Worm (Caenorhabditis elegans) whole organism, mixed stage, embryonic: ENCODE measurements around the gene R02F2.1.

Experiments used
- M03D4.4 ChIP-seq: sonication (generic microtip); optimal IDR thresholded peaks from 2 replicates; lab custom pipeline; 2017; ENCODE audit warnings: mild to moderate bottlenecking, missing genetic modification characterization, missing compliant biosample characterization
- blmp-1 ChIP-seq: fragments of 150-350 bp; optimal IDR thresholded peaks from 2 replicates; lab custom pipeline; 2014; ENCODE audit warnings: missing biosample characterization, missing genetic modification characterization
- ceh-39 ChIP-seq: fragments of 150-350 bp; optimal IDR thresholded peaks from 2 replicates; lab custom pipeline; 2014; ENCODE audit warnings: missing biosample characterization, missing genetic modification characterization
- ceh-43 ChIP-seq: fragments of 200-800 bp; sonication (Bioruptor generic); optimal IDR thresholded peaks from 2 replicates; lab custom pipeline; 2018; ENCODE audit warnings: mild to moderate bottlenecking, missing genetic modification characterization, moderate library complexity, missing compliant biosample characterization
- ceh-83 ChIP-seq: fragments of 200-800 bp; sonication (Bioruptor generic); optimal IDR thresholded peaks from 2 replicates; lab custom pipeline; 2018; ENCODE audit warnings: mild to moderate bottlenecking, missing genetic modification characterization, missing compliant biosample characterization
- ces-1 ChIP-seq: fragments of 150-350 bp; optimal IDR thresholded peaks from 2 replicates; lab custom pipeline; 2014; ENCODE audit warnings: missing biosample characterization, missing genetic modification reagents, missing genetic modification characterization
- cnd-1 ChIP-seq: fragments of 200-800 bp; sonication (Bioruptor generic); optimal IDR thresholded peaks from 2 replicates; lab custom pipeline; 2018; ENCODE audit warnings: mild to moderate bottlenecking, missing genetic modification characterization, missing compliant biosample characterization
- drap-1 ChIP-seq: fragments of 200-800 bp; sonication (Bioruptor generic); optimal IDR thresholded peaks from 3 replicates; lab custom pipeline; 2018; ENCODE audit warnings: mild to moderate bottlenecking, missing genetic modification characterization, missing compliant biosample characterization
- elt-1 ChIP-seq: sonication (generic microtip); optimal IDR thresholded peaks from 2 replicates; lab custom pipeline; 2017; ENCODE audit warnings: missing genetic modification characterization, mild to moderate bottlenecking, missing compliant biosample characterization, antibody characterized with exemption, moderate library complexity, borderline replicate concordance; ENCODE audit not compliant: insufficient read depth
- elt-3 ChIP-seq: fragments of 150-350 bp; optimal IDR thresholded peaks from 2 replicates; lab custom pipeline; 2014; ENCODE audit warnings: missing biosample characterization, missing genetic modification characterization
- ham-2 ChIP-seq: fragments of 200-800 bp; sonication (Bioruptor generic); optimal IDR thresholded peaks from 2 replicates; lab custom pipeline; 2018; ENCODE audit warnings: mild to moderate bottlenecking, missing genetic modification characterization, missing compliant biosample characterization
- hlh-1 ChIP-seq: fragments of 150-350 bp; optimal IDR thresholded peaks from 2 replicates; lab custom pipeline; 2014; ENCODE audit warnings: missing biosample characterization, missing genetic modification reagents, missing genetic modification characterization
- lin-13 ChIP-seq: fragments of 150-350 bp; optimal IDR thresholded peaks from 2 replicates; lab custom pipeline; 2014; ENCODE audit warnings: missing biosample characterization, missing genetic modification characterization
- lsy-2 ChIP-seq: fragments of 150-350 bp; optimal IDR thresholded peaks from 2 replicates; lab custom pipeline; 2014; ENCODE audit warnings: missing biosample characterization, missing genetic modification characterization
- mep-1 ChIP-seq: fragments of 150-350 bp; optimal IDR thresholded peaks from 2 replicates; lab custom pipeline; 2017; ENCODE audit warnings: missing biosample characterization, missing genetic modification reagents, missing genetic modification characterization, inconsistent platforms
- mls-2 ChIP-seq: sonication (generic microtip); optimal IDR thresholded peaks from 2 replicates; lab custom pipeline; 2016; ENCODE audit warnings: mild to moderate bottlenecking, missing genetic modification characterization, moderate library complexity, missing compliant biosample characterization
- nhr-12 ChIP-seq: fragments of 150-350 bp; optimal IDR thresholded peaks from 2 replicates; lab custom pipeline; 2014; ENCODE audit warnings: missing biosample characterization, missing genetic modification characterization
- nhr-2 ChIP-seq: fragments of 150-350 bp; optimal IDR thresholded peaks from 2 replicates; lab custom pipeline; 2014; ENCODE audit warnings: missing biosample characterization, missing genetic modification characterization
- nhr-237 ChIP-seq: fragments of 150-350 bp; optimal IDR thresholded peaks from 2 replicates; lab custom pipeline; 2014; ENCODE audit warnings: missing biosample characterization, missing genetic modification characterization
- nhr-28 ChIP-seq: fragments of 150-350 bp; optimal IDR thresholded peaks from 2 replicates; lab custom pipeline; 2014; ENCODE audit warnings: missing biosample characterization, missing genetic modification characterization
- nhr-76 ChIP-seq: sonication (generic microtip); optimal IDR thresholded peaks from 2 replicates; lab custom pipeline; 2017; ENCODE audit warnings: missing biosample characterization, missing genetic modification characterization
- pha-4 ChIP-seq: fragments of 150-350 bp; optimal IDR thresholded peaks from 2 replicates; lab custom pipeline; 2018; ENCODE audit warnings: missing biosample characterization, missing genetic modification reagents, missing genetic modification characterization
- sem-2 ChIP-seq: fragments of 200-800 bp; sonication (Bioruptor generic); optimal IDR thresholded peaks from 2 replicates; lab custom pipeline; 2018; ENCODE audit warnings: mild to moderate bottlenecking, missing genetic modification characterization, missing compliant biosample characterization
- tbx-8 ChIP-seq: fragments of 200-800 bp; sonication (Bioruptor generic); optimal IDR thresholded peaks from 2 replicates; lab custom pipeline; 2018; ENCODE audit warnings: mild to moderate bottlenecking, missing genetic modification characterization, moderate library complexity, missing compliant biosample characterization
- unc-120 ChIP-seq: sonication (generic microtip); optimal IDR thresholded peaks from 2 replicates; lab custom pipeline; 2017; ENCODE audit warnings: missing genetic modification characterization, missing compliant biosample characterization; ENCODE audit not compliant: poor library complexity, severe bottlenecking
- unc-39 ChIP-seq: fragments of 150-350 bp; optimal IDR thresholded peaks from 2 replicates; lab custom pipeline; 2014; ENCODE audit warnings: missing biosample characterization, missing genetic modification characterization
- zip-8 ChIP-seq: fragments of 150-350 bp; optimal IDR thresholded peaks from 2 replicates; lab custom pipeline; 2014; ENCODE audit warnings: missing biosample characterization, missing genetic modification characterization
- ztf-11 ChIP-seq: fragments of 150-350 bp; optimal IDR thresholded peaks from 2 replicates; lab custom pipeline; 2014; ENCODE audit warnings: missing biosample characterization, missing genetic modification characterization

R02F2.1 gene

DNA sequence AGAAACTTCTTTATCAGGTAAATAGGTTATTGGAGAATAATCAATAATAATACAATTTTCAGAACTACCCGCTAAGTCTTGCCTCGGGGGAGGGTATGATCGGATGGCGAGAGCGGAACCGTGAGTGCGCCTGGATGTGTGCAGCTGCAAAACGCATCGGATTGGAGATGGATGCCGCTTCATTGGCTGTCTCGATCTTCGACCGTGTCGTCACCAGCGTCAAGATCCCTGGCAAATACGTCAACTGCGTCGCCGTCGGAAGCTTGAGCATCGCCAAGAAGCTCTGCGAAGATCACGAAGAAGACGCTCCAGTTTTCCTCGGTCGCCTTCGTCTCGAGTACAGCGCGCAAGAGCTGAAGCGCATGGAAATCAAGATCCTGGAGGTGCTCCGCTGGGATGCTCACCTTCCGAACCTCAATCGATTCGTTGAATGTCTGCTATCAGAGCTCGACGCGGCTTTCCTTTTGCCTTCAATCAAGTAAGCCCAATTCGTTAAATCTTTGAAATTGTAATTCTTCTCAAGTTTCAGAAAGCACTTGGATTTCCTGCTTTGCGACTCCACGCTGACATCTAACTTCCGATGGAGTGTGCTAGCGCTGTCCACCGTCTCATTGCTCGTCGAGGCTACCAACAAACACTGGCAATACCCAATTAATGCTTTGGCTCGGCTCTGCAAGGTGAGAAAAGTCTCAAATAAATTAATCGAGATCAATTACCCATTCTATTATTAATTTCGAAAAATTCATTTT, 3.2 kb downstream of the R02F2.1 start:
- no peak for TF ChIP-seq nhr-76 (tag; lab: Kevin White, UChicago)
- no peak for TF ChIP-seq drap-1
- TF ChIP-seq nhr-28 (tag; lab: Kevin White, UChicago): no peak
- TF ChIP-seq unc-120 (tag; lab: Kevin White, UChicago): no peak
- TF ChIP-seq nhr-237 (tag; lab: Kevin White, UChicago): no peak
- no peak for TF ChIP-seq zip-8 (tag; lab: Kevin White, UChicago)
- no peak for TF ChIP-seq elt-1 (tag; lab: Kevin White, UChicago)
- no peak for TF ChIP-seq ztf-11 (tag; lab: Kevin White, UChicago)
- TF ChIP-seq lin-13 (tag; lab: Kevin White, UChicago): no peak
- no peak for TF ChIP-seq ces-1
- no peak for TF ChIP-seq ceh-39 (tag; lab: Kevin White, UChicago)
- no peak for TF ChIP-seq mls-2 (tag; lab: Kevin White, UChicago)
- no peak for TF ChIP-seq nhr-2 (tag; lab: Kevin White, UChicago)
- TF ChIP-seq ceh-43: no peak
- TF ChIP-seq unc-39 (tag; lab: Kevin White, UChicago): no peak
- no peak for TF ChIP-seq pha-4 (tag; lab: Kevin White, UChicago)
- TF ChIP-seq ham-2 (GFP tag; lab: Kevin White, UChicago): no peak
- no peak for TF ChIP-seq hlh-1 (tag; lab: Kevin White, UChicago)
- TF ChIP-seq mep-1: no peak

DNA sequence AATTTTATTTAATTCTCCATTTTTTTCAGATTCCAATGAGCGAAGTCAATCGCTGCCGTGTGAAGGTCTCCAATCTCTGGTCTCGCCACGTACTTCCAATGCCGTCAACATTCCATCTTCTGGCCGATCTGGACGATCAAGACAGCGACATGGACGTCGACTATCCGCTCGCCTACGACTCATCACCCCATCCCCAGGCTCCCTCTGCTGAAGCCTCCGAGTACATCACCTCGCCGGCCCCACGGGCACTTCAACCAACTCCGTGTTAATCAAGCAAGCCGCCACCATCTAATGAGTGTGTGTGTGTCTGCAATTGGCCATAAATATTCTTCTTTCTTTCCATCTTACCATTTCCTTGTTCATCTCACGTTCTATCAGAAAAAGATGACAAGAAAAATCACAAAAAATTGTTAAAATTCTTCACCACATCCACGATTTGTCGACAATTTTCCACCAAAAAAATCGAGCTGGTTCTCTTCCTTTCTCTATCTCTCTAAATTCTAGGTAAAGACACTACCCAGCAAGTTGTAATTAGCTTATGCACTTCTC, 3.9 kb downstream of the R02F2.1 start:
- TF ChIP-seq cnd-1 (no peak), elt-1 (tag; lab: Kevin White, UChicago) (no peak), unc-39 (tag; lab: Kevin White, UChicago) (no peak)

DNA sequence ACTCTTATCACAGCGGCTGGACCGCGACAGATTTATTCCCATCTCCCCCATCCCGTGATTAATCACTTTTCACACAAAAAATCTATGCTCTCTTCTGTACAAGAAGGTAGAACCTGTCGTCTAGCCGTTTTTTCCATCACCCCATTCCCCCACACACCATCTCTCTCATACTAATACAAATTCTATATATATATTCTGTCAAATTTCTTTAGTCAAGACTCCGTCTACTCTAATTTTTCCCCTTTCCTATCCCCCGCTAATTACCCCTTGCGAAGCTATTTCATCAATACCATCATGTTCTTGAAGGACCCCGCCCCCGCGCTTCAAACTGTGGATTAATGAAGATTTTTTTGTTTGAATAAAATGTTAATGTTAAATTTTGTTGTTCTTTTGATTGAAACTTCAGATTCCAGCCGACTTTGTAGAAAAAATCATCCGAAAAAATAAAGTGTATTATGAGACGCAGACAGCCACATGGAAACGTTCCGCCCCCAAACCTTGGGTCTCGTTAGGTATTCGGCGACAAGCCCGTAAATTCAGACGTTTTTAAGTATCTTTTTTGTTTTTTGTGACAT, 4.4 kb downstream of the R02F2.1 start:
- peak; percentile 18 for TF ChIP-seq M03D4.4 (tag; lab: Kevin White, UChicago)
- TF ChIP-seq sem-2: no peak

DNA sequence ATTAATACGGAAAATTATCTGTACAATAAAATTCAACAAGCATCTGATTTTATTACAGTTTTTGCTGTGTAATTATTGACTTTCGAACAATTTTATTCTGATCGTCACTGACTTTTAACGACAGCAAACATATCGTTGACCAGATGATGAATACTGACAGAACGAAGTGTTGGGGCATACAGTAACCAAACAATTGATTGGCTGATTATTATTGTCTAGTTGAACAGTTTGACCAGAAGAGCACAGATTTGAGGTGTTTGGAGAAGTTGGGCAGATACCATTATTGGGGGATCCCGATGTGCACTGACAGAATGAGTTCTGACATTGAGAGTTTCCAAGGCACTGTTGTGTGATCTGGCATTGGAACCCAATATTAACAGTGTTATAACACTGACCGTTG, 5.3 kb downstream of the R02F2.1 start:
- TF ChIP-seq nhr-28 (tag; lab: Kevin White, UChicago) (no peak), cnd-1 (no peak), elt-3 (tag; lab: Kevin White, UChicago) (no peak), ceh-83 (GFP tag; lab: Kevin White, UChicago) (no peak), tbx-8 (no peak), nhr-76 (tag; lab: Kevin White, UChicago) (no peak), elt-1 (tag; lab: Kevin White, UChicago) (no peak), nhr-12 (no peak), ztf-11 (tag; lab: Kevin White, UChicago) (no peak), drap-1 (no peak), blmp-1 (tag; lab: Kevin White, UChicago) (no peak), M03D4.4 (tag; lab: Kevin White, UChicago) (no peak), nhr-237 (tag; lab: Kevin White, UChicago) (no peak), ces-1 (no peak), pha-4 (tag; lab: Kevin White, UChicago) (no peak), unc-120 (tag; lab: Kevin White, UChicago) (no peak), hlh-1 (tag; lab: Kevin White, UChicago) (no peak)
- TF ChIP-seq, all 35 proteins: peak for 0

DNA sequence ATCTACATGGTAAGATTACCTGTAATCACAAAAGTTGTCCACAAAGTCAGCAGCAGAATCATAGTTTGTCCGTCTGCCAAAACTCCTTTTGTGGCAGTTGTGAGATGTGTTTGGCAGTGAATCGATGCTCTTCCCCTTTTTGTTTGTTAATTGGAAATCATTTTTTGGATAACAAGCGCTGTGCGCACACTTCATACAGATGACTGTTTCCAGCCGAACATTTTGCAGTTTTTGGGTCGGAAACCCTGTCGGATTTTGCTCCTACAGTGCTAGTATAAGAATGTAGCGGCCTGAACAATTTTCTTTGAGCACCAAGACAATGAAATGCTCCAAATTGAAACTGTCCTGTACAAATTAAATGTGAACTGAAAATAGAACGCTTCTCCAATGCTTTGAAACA, 7.0 kb downstream of the R02F2.1 start, which contains the start of gene D1044.7:
Gene D1044.7, minus strand, starts transcription at position 101 of the 400 bp plus-strand sequence.
- TF ChIP-seq nhr-2 (tag; lab: Kevin White, UChicago) (no peak), nhr-12 (no peak), lsy-2 (tag; lab: Kevin White, UChicago) (no peak), lin-13 (tag; lab: Kevin White, UChicago) (no peak), ceh-39 (tag; lab: Kevin White, UChicago) (no peak), tbx-8 (no peak), nhr-28 (tag; lab: Kevin White, UChicago) (no peak), unc-39 (tag; lab: Kevin White, UChicago) (no peak), ceh-83 (GFP tag; lab: Kevin White, UChicago) (no peak), nhr-76 (tag; lab: Kevin White, UChicago) (no peak), ham-2 (GFP tag; lab: Kevin White, UChicago) (no peak), nhr-237 (tag; lab: Kevin White, UChicago) (no peak), unc-120 (tag; lab: Kevin White, UChicago) (no peak), ceh-43 (no peak), mls-2 (tag; lab: Kevin White, UChicago) (no peak), pha-4 (tag; lab: Kevin White, UChicago) (no peak), zip-8 (tag; lab: Kevin White, UChicago) (no peak)
